Fruit fly (Drosophila melanogaster) Kc167 (cell line): ENCODE data around the gene CG15431.

ENCODE experiments used
- Myc ChIP-seq: fragments of >200 bp; optimal IDR thresholded peaks from 2 replicates; lab custom pipeline; 2017; ENCODE audit warnings: missing external identifiers
- Sin3A ChIP-seq: fragments of >200 bp; optimal IDR thresholded peaks from 2 replicates; lab custom pipeline; 2018; ENCODE audit warnings: missing external identifiers
- h ChIP-seq: fragments of >200 bp; optimal IDR thresholded peaks from 3 replicates; lab custom pipeline; 2018; ENCODE audit warnings: missing external identifiers
- insv ChIP-seq: fragments of >200 bp; optimal IDR thresholded peaks from 3 replicates; lab custom pipeline; 2018; ENCODE audit warnings: missing external identifiers
- psq ChIP-seq: fragments of >200 bp; optimal IDR thresholded peaks from 2 replicates; lab custom pipeline; 2017; ENCODE audit warnings: missing external identifiers
- ttk ChIP-seq: sonication (Bioruptor generic); optimal IDR thresholded peaks from 2 replicates; lab custom pipeline; 2017; ENCODE audit warnings: missing external identifiers

The CG15431 gene

DNA sequence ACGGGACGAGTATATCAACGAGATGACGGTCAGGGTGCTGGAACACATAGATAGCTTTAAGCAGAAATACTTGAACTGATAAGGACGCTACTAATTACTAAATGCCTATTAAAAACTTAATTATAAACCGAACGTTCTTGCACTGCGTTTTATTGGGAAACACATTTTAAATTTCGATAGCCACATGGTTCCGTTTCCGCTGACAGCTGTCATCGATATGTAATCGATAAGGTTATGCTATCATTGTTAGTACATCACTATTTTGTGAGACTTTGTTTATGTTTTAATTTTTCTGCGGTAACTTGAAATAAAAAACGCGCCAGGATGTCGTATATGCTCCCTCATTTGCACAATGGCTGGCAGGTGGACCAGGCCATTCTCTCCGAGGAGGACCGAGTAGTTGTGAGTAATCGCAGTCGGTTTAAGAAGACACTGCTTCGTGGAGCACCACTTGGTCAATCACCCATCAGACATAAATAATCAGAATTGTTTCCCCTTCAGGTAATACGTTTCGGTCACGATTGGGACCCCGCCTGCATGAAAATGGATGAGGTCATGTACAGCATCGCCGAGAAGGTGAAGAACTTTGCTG lies 38.0 kb downstream of the CG15431 start, which contains the start of gene Dim1:
Gene Dim1, plus strand, starts transcription at position 239 of the 592 bp plus-strand sequence.
- TF ChIP-seq Myc (lab: Kevin White, UChicago): no peak
- TF ChIP-seq psq: no peak
- no peak for TF ChIP-seq h (lab: Kevin White, UChicago)
- no peak for TF ChIP-seq insv (lab: Kevin White, UChicago)
- no peak for TF ChIP-seq Sin3A (lab: Kevin White, UChicago)
- TF ChIP-seq ttk (lab: Kevin White, UChicago): no peak

dm6 chr2L:4400653-4401052 lies 40.4 kb downstream of the CG15431 start, which contains the start of gene CG33003:
TSS of gene CG33003 (plus strand) at chr2L:4400953.
- TF ChIP-seq psq (no peak), Myc (lab: Kevin White, UChicago) (no peak), h (lab: Kevin White, UChicago) (no peak), insv (lab: Kevin White, UChicago) (no peak), ttk (lab: Kevin White, UChicago) (no peak), Sin3A (lab: Kevin White, UChicago) (no peak)

- TF ChIP-seq ttk (lab: Kevin White, UChicago): no peak
- no peak for TF ChIP-seq Myc (lab: Kevin White, UChicago)
- TF ChIP-seq psq: no peak
- no peak for TF ChIP-seq insv (lab: Kevin White, UChicago)
- no peak for TF ChIP-seq Sin3A (lab: Kevin White, UChicago)
Observed at dm6 chr2L:4393842-4394421, 47.1 kb downstream of the CG15431 start, which contains the start of gene CG3652. TSS of gene CG3652 (minus strand) at chr2L:4393876.

- no peak for TF ChIP-seq Myc (lab: Kevin White, UChicago)
- TF ChIP-seq ttk (lab: Kevin White, UChicago): no peak
- no peak for TF ChIP-seq psq
- no peak for TF ChIP-seq insv (lab: Kevin White, UChicago)
- TF ChIP-seq Sin3A (lab: Kevin White, UChicago): no peak
- no peak for TF ChIP-seq h (lab: Kevin White, UChicago)
Observed at dm6 chr2L:4389405-4390115, 51.5 kb downstream of the CG15431 start.

dm6 chr2L:4388027-4388426 lies 53.1 kb downstream of the CG15431 start, which contains the start of gene Tps1:
TSS of gene Tps1 (plus strand) at chr2L:4388327.
- TF ChIP-seq insv (lab: Kevin White, UChicago): no peak
- TF ChIP-seq Myc (lab: Kevin White, UChicago): no peak
- TF ChIP-seq psq: no peak
- TF ChIP-seq ttk (lab: Kevin White, UChicago): no peak

- TF ChIP-seq ttk (lab: Kevin White, UChicago) (no peak), insv (lab: Kevin White, UChicago) (no peak), Myc (lab: Kevin White, UChicago) (no peak), h (lab: Kevin White, UChicago) (no peak), psq (no peak), Sin3A (lab: Kevin White, UChicago) (no peak)
Observed at dm6 chr2L:4386926-4387550, 54.0 kb downstream of the CG15431 start, which contains the start of gene Psf2. TSS of gene Psf2 (minus strand) at chr2L:4387356.

- TF ChIP-seq psq (no peak), ttk (lab: Kevin White, UChicago) (no peak), h (lab: Kevin White, UChicago) (no peak), insv (lab: Kevin White, UChicago) (no peak), Sin3A (lab: Kevin White, UChicago) (no peak), Myc (lab: Kevin White, UChicago) (no peak)
Observed at dm6 chr2L:4385387-4386279, 55.4 kb downstream of the CG15431 start, which contains the start of gene Vps53. TSS of gene Vps53 (minus strand) at chr2L:4386062.

dm6 chr2L:4382522-4382921 lies 58.6 kb downstream of the CG15431 start, which contains the start of gene CG17612:
TSS of gene CG17612 (minus strand) at chr2L:4382735.
- no peak for TF ChIP-seq h (lab: Kevin White, UChicago)
- no peak for TF ChIP-seq ttk (lab: Kevin White, UChicago)
- no peak for TF ChIP-seq insv (lab: Kevin White, UChicago)
- TF ChIP-seq psq: no peak
- TF ChIP-seq Sin3A (lab: Kevin White, UChicago): no peak
- no peak for TF ChIP-seq Myc (lab: Kevin White, UChicago)

- TF ChIP-seq Sin3A (lab: Kevin White, UChicago) (no peak), h (lab: Kevin White, UChicago) (no peak), ttk (lab: Kevin White, UChicago) (no peak), insv (lab: Kevin White, UChicago) (no peak), psq (no peak), Myc (lab: Kevin White, UChicago) (no peak)
Observed at dm6 chr2L:4378380-4378779, 62.7 kb downstream of the CG15431 start.

DNA sequence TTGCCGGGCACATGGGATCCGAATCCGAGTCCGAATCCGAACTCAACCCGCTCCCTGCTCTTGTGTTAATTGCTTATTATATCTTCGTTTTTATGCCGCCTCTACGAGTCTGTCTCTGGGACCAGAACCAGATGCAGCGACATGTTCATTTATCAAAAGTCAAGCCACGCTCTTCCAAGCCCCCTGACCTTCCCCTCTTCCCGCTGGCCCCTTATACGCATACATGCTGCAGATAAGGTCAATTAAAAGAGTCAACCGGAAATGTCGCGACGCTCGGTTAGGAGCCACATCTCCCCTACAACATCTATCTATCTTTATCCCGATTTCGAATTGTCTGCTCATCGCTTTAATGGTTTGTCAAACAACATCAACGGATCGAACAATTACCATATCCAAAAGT lies 63.3 kb downstream of the CG15431 start:
- TF ChIP-seq ttk (lab: Kevin White, UChicago) (no peak), psq (no peak), insv (lab: Kevin White, UChicago) (no peak), Sin3A (lab: Kevin White, UChicago) (no peak), Myc (lab: Kevin White, UChicago) (no peak), h (lab: Kevin White, UChicago) (no peak)
